Worm (Caenorhabditis elegans): Measurements from ENCODE around the gene B0310.2.

DNA sequence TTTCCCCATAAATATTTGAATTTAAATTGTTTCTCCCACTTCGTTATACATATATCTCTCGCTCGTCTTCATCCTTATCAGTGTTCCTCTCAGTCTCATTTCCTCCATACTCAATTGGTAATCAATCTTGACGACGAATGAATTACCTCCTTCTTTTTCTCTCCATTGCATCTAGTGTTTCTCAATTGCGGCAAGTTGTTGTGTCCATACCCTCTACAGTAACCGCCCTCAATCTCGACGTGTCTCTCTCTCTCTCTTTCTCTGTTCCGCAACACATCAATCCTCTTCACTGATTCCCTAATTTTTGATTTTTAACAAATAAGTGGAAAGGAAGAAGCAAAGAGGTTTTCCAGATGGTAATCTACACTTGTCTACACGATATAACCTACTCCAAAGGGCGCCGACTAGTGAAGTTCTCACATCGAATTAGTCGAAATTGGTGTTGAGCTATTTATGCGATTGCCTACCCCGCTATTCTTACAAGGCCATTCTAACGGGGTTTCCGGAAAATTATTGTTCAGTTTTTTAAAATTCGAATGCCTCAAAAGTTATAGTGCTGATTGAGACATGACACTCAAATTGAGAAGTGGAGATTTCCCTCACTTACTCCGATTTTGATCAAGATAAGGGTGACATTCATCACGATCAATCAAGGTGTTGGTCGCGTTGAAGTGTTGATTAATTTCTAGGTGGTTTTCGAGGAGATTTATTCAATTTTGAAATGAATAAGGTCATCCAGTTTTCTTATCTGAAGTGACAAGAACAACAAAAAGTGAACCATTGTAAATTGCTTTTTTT is 2.5 kb downstream of the B0310.2 start:
- TF ChIP-seq nhr-237 (tag; optimal IDR thresholded peaks at IDR 0.05): no peak
- TF ChIP-seq lir-3 (tag; optimal IDR thresholded peaks at IDR 0.05; ENCODE audit: poor library complexity): no peak
- no peak for TF ChIP-seq ceh-82 (tag; optimal IDR thresholded peaks at IDR 0.05)
- TF ChIP-seq tbx-2 (tag; optimal IDR thresholded peaks at IDR 0.05): no peak
- no peak for TF ChIP-seq mef-2 (tag; optimal IDR thresholded peaks at IDR 0.05)

Data from whole organism, L1 larva.